Worm (Caenorhabditis elegans) whole organism, young adult: ENCODE measurements around the gene lgc-50.

Source experiments
- F22D6.2 ChIP-seq: sonication (generic microtip); optimal IDR thresholded peaks from 2 replicates; lab custom pipeline; 2016; ENCODE audit warnings: mild to moderate bottlenecking, missing genetic modification characterization, missing compliant biosample characterization
- cebp-2 ChIP-seq: fragments of 200-800 bp; sonication (Bioruptor generic); IDR thresholded peaks from 2 replicates; pipeline ENCODE4 v1.3.6; 2022; ENCODE audit warnings: missing genetic modification characterization, missing compliant biosample characterization
- ceh-100 ChIP-seq: fragments of 200-800 bp; sonication (Bioruptor generic); IDR thresholded peaks from 2 replicates; pipeline ENCODE4 v1.3.6; 2022; ENCODE audit warnings: missing genetic modification reagents, missing genetic modification characterization, missing compliant biosample characterization
- die-1 ChIP-seq: sonication (generic microtip); optimal IDR thresholded peaks from 2 replicates; lab custom pipeline; 2016; ENCODE audit warnings: missing genotype, mild to moderate bottlenecking, missing genetic modification characterization, missing compliant biosample characterization
- egrh-3 ChIP-seq: fragments of 200-800 bp; sonication (Bioruptor generic); IDR thresholded peaks from 2 replicates; pipeline ENCODE4 v1.3.6; 2022; ENCODE audit warnings: missing genetic modification reagents, missing genetic modification characterization, missing compliant biosample characterization
- hsf-1 ChIP-seq: fragments of 200-800 bp; sonication (Bioruptor generic); IDR thresholded peaks from 2 replicates; pipeline ENCODE4 v1.3.6; 2022; ENCODE audit warnings: missing genetic modification reagents, missing genetic modification characterization, missing compliant biosample characterization
- nhr-179 ChIP-seq: sonication (generic microtip); optimal IDR thresholded peaks from 2 replicates; lab custom pipeline; 2016; ENCODE audit warnings: mild to moderate bottlenecking, missing genetic modification characterization, missing compliant biosample characterization
- rec-8 ChIP-seq, 2 experiments: sonication (generic microtip); optimal IDR thresholded peaks; 2 replicates each; lab custom pipeline; 2016; ENCODE audit warnings: mild to moderate bottlenecking in 2 of 2, missing genetic modification characterization in 2 of 2, missing genetic modification reagents in 2 of 2, missing genotype in 2 of 2, missing biosample characterization in 1 of 2, missing compliant biosample characterization in 1 of 2, moderate library complexity in 1 of 2
- repo-1 ChIP-seq: sonication (generic microtip); optimal IDR thresholded peaks from 2 replicates; lab custom pipeline; 2017; ENCODE audit warnings: mild to moderate bottlenecking, missing genetic modification characterization, missing compliant biosample characterization
- tbp1 ChIP-seq: fragments of 200-800 bp; sonication (Bioruptor generic); optimal IDR thresholded peaks from 2 replicates; lab custom pipeline; 2018; ENCODE audit warnings: mild to moderate bottlenecking, missing genetic modification characterization, missing compliant biosample characterization
- unc-62 ChIP-seq: fragments of 150-350 bp; optimal IDR thresholded peaks from 2 replicates; lab custom pipeline; 2014; ENCODE audit warnings: missing biosample characterization, missing genetic modification reagents, missing genetic modification characterization
- ztf-25 ChIP-seq: fragments of 200-800 bp; sonication (Bioruptor generic); IDR thresholded peaks from 2 replicates; pipeline ENCODE4 v1.3.6; 2022; ENCODE audit warnings: missing genetic modification reagents, missing genetic modification characterization, missing compliant biosample characterization
- ztf-26 ChIP-seq: sonication (generic microtip); optimal IDR thresholded peaks from 2 replicates; lab custom pipeline; 2017; ENCODE audit warnings: missing genetic modification characterization, missing compliant biosample characterization
- ztf-6 ChIP-seq: fragments of 200-800 bp; sonication (Bioruptor generic); IDR thresholded peaks from 2 replicates; pipeline ENCODE4 v1.3.6; 2022; ENCODE audit warnings: missing genetic modification reagents, missing genetic modification characterization, missing compliant biosample characterization

DNA sequence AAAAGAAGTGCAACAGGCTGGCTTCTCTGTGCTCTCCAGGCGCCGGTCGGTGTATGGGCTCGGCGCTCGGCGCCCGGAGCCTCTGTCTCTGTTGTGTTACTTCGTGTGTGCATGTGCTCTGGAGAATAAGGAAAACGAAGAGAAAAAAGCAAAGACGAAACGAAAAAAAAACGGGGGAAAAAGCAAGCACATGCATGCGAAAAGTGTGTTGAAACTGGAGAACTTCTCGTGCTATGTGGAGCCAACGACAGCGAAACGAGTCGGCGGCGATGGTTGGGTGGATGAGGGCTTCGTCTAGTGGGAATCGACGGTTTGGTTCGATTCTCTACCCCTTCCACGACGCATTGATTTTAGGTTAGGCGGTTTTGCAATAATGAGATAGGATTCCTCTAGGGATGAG lies 7.9 kb downstream of the lgc-50 start:
- TF ChIP-seq rec-8 (tag; optimal IDR thresholded peaks at IDR 0.05; lab: Kevin White, UChicago) (peak in 1 of 2 experiments; percentile 21), cebp-2 (GFP tag; lab: Robert Waterston, UW) (no peak), ztf-25 (no peak), egrh-3 (GFP tag; lab: Robert Waterston, UW) (peak; percentile 8; the same call in 1 of the 2 replicates), hsf-1 (GFP tag; lab: Robert Waterston, UW) (no peak), unc-62 (no peak), F22D6.2 (peak; percentile 44), nhr-179 (tag; lab: Kevin White, UChicago) (no peak), die-1 (tag; lab: Kevin White, UChicago) (peak; percentile 35), ztf-6 (GFP tag; lab: Robert Waterston, UW) (no peak), repo-1 (tag; lab: Kevin White, UChicago) (peak; percentile 86), ztf-26 (tag; lab: Kevin White, UChicago) (peak; percentile 40), tbp1 (GFP tag; lab: Kevin White, UChicago) (peak; percentile 100), ceh-100 (GFP tag; lab: Robert Waterston, UW) (no peak)
